Worm (Caenorhabditis elegans) whole organism, L4/young adult: Measurements from ENCODE around the gene F46B3.23.

Experiments
- W03F9.2 ChIP-seq: fragments of 150-350 bp; optimal IDR thresholded peaks from 2 replicates; lab custom pipeline; 2014; ENCODE audit warnings: missing biosample characterization, missing genetic modification characterization
- dao-5 ChIP-seq: sonication (generic microtip); optimal IDR thresholded peaks from 2 replicates; lab custom pipeline; 2016; ENCODE audit warnings: missing genotype, missing genetic modification characterization, moderate library complexity, missing compliant biosample characterization
- him-1 ChIP-seq: sonication (generic microtip); optimal IDR thresholded peaks from 2 replicates; lab custom pipeline; 2016; ENCODE audit warnings: missing genotype, missing genetic modification reagents, missing genetic modification characterization, missing compliant biosample characterization

DNA sequence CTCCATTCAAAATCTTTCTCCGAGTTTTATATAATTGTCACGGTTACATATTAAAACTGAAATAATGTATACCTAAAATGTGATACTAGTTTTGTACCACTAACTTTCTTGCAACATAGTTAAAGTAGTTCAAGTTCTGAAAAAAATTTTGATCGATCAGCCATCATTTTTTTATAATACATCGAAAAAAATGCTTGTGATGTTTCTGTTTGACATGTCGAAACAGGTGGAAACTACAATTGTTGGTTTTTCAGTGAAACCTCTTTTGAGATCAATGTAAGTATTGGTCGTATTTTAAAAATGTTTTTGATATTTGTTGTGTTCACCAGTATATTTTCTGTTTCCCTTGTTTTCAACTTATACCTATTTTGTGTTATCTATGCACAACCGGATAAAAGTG, 32.8 kb upstream of the F46B3.23 start, which contains the start of gene srxa-14:
- TF ChIP-seq him-1 (no peak), dao-5 (tag; lab: Kevin White, UChicago) (no peak), W03F9.2 (tag; lab: Kevin White, UChicago) (no peak)
